Fruit fly (Drosophila melanogaster) whole organism, embryonic: ENCODE results near the gene CG15629.

Experiments
- Abd-B ChIP-seq: fragments of 200-800 bp; sonication (Bioruptor generic); optimal IDR thresholded peaks from 2 replicates; lab custom pipeline; 2018; ENCODE audit warnings: missing biosample characterization, mild to moderate bottlenecking, missing genetic modification characterization, moderate library complexity
- Antp ChIP-seq: fragments of 200-800 bp; sonication (Bioruptor generic); optimal IDR thresholded peaks from 3 replicates; lab custom pipeline; 2016; ENCODE audit warnings: missing biosample characterization, missing genetic modification characterization
- Asciz ChIP-seq: fragments of 200-800 bp; sonication (Bioruptor generic); optimal IDR thresholded peaks from 2 replicates; lab custom pipeline; 2017; ENCODE audit warnings: missing biosample characterization, mild to moderate bottlenecking, missing genetic modification characterization, missing genetic modification reagents
- B-H2 ChIP-seq: fragments of 200-800 bp; sonication (Bioruptor generic); optimal IDR thresholded peaks from 2 replicates; lab custom pipeline; 2018; ENCODE audit warnings: missing biosample characterization, mild to moderate bottlenecking, missing genetic modification characterization
- CG1233 ChIP-seq: fragments of 200-800 bp; sonication (Bioruptor generic); optimal IDR thresholded peaks from 4 replicates; lab custom pipeline; 2018; ENCODE audit warnings: missing biosample characterization, mild to moderate bottlenecking, missing genetic modification characterization
- CG13424 ChIP-seq: fragments of 200-800 bp; sonication (Bioruptor generic); optimal IDR thresholded peaks from 2 replicates; lab custom pipeline; 2019; ENCODE audit warnings: missing biosample characterization, mild to moderate bottlenecking, missing genetic modification characterization, moderate library complexity
- CG13775 ChIP-seq: fragments of 200-800 bp; sonication (Bioruptor generic); optimal IDR thresholded peaks from 3 replicates; lab custom pipeline; 2017; ENCODE audit warnings: missing biosample characterization, mild to moderate bottlenecking, missing genetic modification characterization
- CG13894 ChIP-seq: fragments of 200-800 bp; sonication (Bioruptor generic); optimal IDR thresholded peaks from 3 replicates; lab custom pipeline; 2018; ENCODE audit warnings: missing biosample characterization, mild to moderate bottlenecking, missing genetic modification characterization, moderate library complexity
- CG14050 ChIP-seq: fragments of 200-800 bp; sonication (Bioruptor generic); IDR thresholded peaks from 3 replicates; pipeline ENCODE4 v1.3.6; 2022; ENCODE audit warnings: missing biosample characterization, missing genetic modification characterization
- CG14667 ChIP-seq: fragments of 200-800 bp; sonication (Bioruptor generic); IDR thresholded peaks from 2 replicates; pipeline ENCODE4 v1.3.6; 2022; ENCODE audit warnings: missing biosample characterization, missing genetic modification characterization
- CG14710 ChIP-seq: fragments of 200-800 bp; sonication (Bioruptor generic); optimal IDR thresholded peaks from 3 replicates; lab custom pipeline; 2019; ENCODE audit warnings: missing biosample characterization, mild to moderate bottlenecking, missing genetic modification characterization, moderate library complexity
- CG15514 ChIP-seq: fragments of 200-800 bp; sonication (Bioruptor generic); optimal IDR thresholded peaks from 3 replicates; lab custom pipeline; 2017; ENCODE audit warnings: missing biosample characterization, missing genetic modification characterization, mild to moderate bottlenecking, moderate library complexity, missing genetic modification reagents
- CG16813 ChIP-seq: fragments of 200-800 bp; sonication (Bioruptor generic); IDR thresholded peaks from 3 replicates; pipeline ENCODE4 v1.3.6; 2022; ENCODE audit warnings: missing biosample characterization, missing genetic modification characterization; ENCODE audit not compliant: partially characterized antibody
- CG17829 ChIP-seq: fragments of 200-800 bp; optimal IDR thresholded peaks from 2 replicates; lab custom pipeline; 2019; ENCODE audit warnings: missing biosample characterization, mild to moderate bottlenecking, missing genetic modification characterization, moderate library complexity
- CG2875 ChIP-seq: fragments of 200-800 bp; sonication (Bioruptor generic); optimal IDR thresholded peaks from 2 replicates; lab custom pipeline; 2017; ENCODE audit warnings: missing biosample characterization, mild to moderate bottlenecking, missing genetic modification characterization, missing genetic modification reagents
- CG30020 ChIP-seq: fragments of 200-800 bp; optimal IDR thresholded peaks from 2 replicates; lab custom pipeline; 2019; ENCODE audit warnings: missing biosample characterization, mild to moderate bottlenecking, missing genetic modification characterization, moderate library complexity
- CG32767 ChIP-seq: fragments of 200-800 bp; sonication (Bioruptor generic); IDR thresholded peaks from 2 replicates; pipeline ENCODE4 v1.3.6; 2022; ENCODE audit warnings: missing biosample characterization, missing genetic modification characterization
- CG33213 ChIP-seq: fragments of 200-800 bp; sonication (Bioruptor generic); optimal IDR thresholded peaks from 3 replicates; lab custom pipeline; 2016; ENCODE audit warnings: missing biosample characterization, missing genetic modification characterization
- CG6791 ChIP-seq: fragments of 200-800 bp; sonication (Bioruptor generic); IDR thresholded peaks from 3 replicates; pipeline ENCODE4 v1.3.6; 2022; ENCODE audit warnings: missing biosample characterization, missing genetic modification characterization; ENCODE audit not compliant: partially characterized antibody
- CG7745 ChIP-seq: fragments of 200-800 bp; sonication (Bioruptor generic); optimal IDR thresholded peaks from 2 replicates; lab custom pipeline; 2018; ENCODE audit warnings: missing biosample characterization, mild to moderate bottlenecking, missing genetic modification characterization, moderate library complexity
- CG7963 ChIP-seq: fragments of 200-800 bp; sonication (Bioruptor generic); IDR thresholded peaks from 3 replicates; pipeline ENCODE4 v1.3.6; 2022; ENCODE audit warnings: missing biosample characterization, missing genetic modification characterization; ENCODE audit not compliant: partially characterized antibody
- CG8290 ChIP-seq, 3 experiments: fragments of 200-800 bp; sonication (Bioruptor generic); optimal IDR thresholded peaks; 2 replicates each; lab custom pipeline; 2016 to 2019; ENCODE audit warnings: missing biosample characterization in 3 of 3, missing genetic modification characterization in 3 of 3, mild to moderate bottlenecking in 2 of 3, moderate library complexity in 1 of 3
- CG9797 ChIP-seq: fragments of 200-800 bp; sonication (Bioruptor generic); optimal IDR thresholded peaks from 3 replicates; lab custom pipeline; 2018; ENCODE audit warnings: missing biosample characterization, mild to moderate bottlenecking, missing genetic modification characterization
- CG9876 ChIP-seq: fragments of 200-800 bp; sonication (Bioruptor generic); optimal IDR thresholded peaks from 2 replicates; lab custom pipeline; 2016; ENCODE audit warnings: missing biosample characterization, missing genetic modification characterization
- Doc3 ChIP-seq: fragments of 200-800 bp; sonication (Bioruptor generic); IDR thresholded peaks from 3 replicates; pipeline ENCODE4 v1.3.6; 2022; ENCODE audit warnings: missing biosample characterization, missing genetic modification characterization; ENCODE audit not compliant: partially characterized antibody
- Ets97D ChIP-seq: fragments of 200-800 bp; sonication (Bioruptor generic); optimal IDR thresholded peaks from 3 replicates; lab custom pipeline; 2016; ENCODE audit warnings: missing biosample characterization, missing genetic modification characterization
- Gug ChIP-seq: fragments of 200-800 bp; sonication (Bioruptor generic); IDR thresholded peaks from 4 replicates; pipeline ENCODE4 v1.3.6; 2022; ENCODE audit warnings: missing biosample characterization, missing genetic modification characterization
- HmgD ChIP-seq: fragments of 200-800 bp; sonication (Bioruptor generic); optimal IDR thresholded peaks from 3 replicates; lab custom pipeline; 2016; ENCODE audit warnings: missing biosample characterization, missing genetic modification characterization
- Hmr ChIP-seq: fragments of 200-800 bp; sonication (Bioruptor generic); optimal IDR thresholded peaks from 3 replicates; lab custom pipeline; 2017; ENCODE audit warnings: mild to moderate bottlenecking, missing biosample characterization, missing genetic modification reagents, missing genetic modification characterization
- MBD-R2 ChIP-seq: fragments of 200-800 bp; sonication (Bioruptor generic); IDR thresholded peaks from 2 replicates; pipeline ENCODE4 v1.3.6; 2022; ENCODE audit warnings: missing biosample characterization, missing genetic modification characterization
- MESR4 ChIP-seq: fragments of 200-800 bp; sonication (Bioruptor generic); optimal IDR thresholded peaks from 2 replicates; lab custom pipeline; 2018; ENCODE audit warnings: missing biosample characterization, mild to moderate bottlenecking, missing genetic modification characterization, moderate library complexity
- Myb ChIP-seq: fragments of 200-800 bp; sonication (Bioruptor generic); optimal IDR thresholded peaks from 2 replicates; lab custom pipeline; 2016; ENCODE audit warnings: missing biosample characterization, missing genetic modification characterization
- NFAT ChIP-seq: fragments of 200-800 bp; sonication (Bioruptor generic); IDR thresholded peaks from 2 replicates; pipeline ENCODE4 v1.3.6; 2022; ENCODE audit warnings: missing biosample characterization, missing genetic modification characterization
- Oaz ChIP-seq: fragments of 200-800 bp; sonication (Bioruptor generic); IDR thresholded peaks from 2 replicates; pipeline ENCODE4 v1.3.6; 2022; ENCODE audit warnings: missing biosample characterization, missing genetic modification characterization
- Opbp ChIP-seq: fragments of 200-800 bp; sonication (Bioruptor generic); IDR thresholded peaks from 3 replicates; pipeline ENCODE4 v1.3.6; 2022; ENCODE audit warnings: missing biosample characterization, missing genetic modification characterization; ENCODE audit not compliant: partially characterized antibody
- Sry-β ChIP-seq: fragments of 200-800 bp; sonication (Bioruptor generic); optimal IDR thresholded peaks from 2 replicates; lab custom pipeline; 2018; ENCODE audit warnings: missing biosample characterization, mild to moderate bottlenecking, missing genetic modification characterization, moderate library complexity
- aop ChIP-seq: fragments of 200-800 bp; sonication (Bioruptor generic); IDR thresholded peaks from 2 replicates; pipeline ENCODE4 v1.3.6; 2022; ENCODE audit warnings: missing biosample characterization, missing genetic modification characterization
- chm ChIP-seq: fragments of 200-800 bp; sonication (Bioruptor generic); IDR thresholded peaks from 2 replicates; pipeline ENCODE4 v1.3.6; 2022; ENCODE audit warnings: missing biosample characterization, missing genetic modification characterization
- cwo ChIP-seq: fragments of 200-800 bp; sonication (Bioruptor generic); optimal IDR thresholded peaks from 3 replicates; lab custom pipeline; 2017; ENCODE audit warnings: missing biosample characterization, missing genetic modification characterization, mild to moderate bottlenecking, moderate library complexity, missing genetic modification reagents
- knrl ChIP-seq: fragments of 200-800 bp; sonication (Bioruptor generic); IDR thresholded peaks from 3 replicates; pipeline ENCODE4 v1.3.6; 2022; ENCODE audit warnings: missing biosample characterization, missing genetic modification characterization; ENCODE audit not compliant: partially characterized antibody
- lbe ChIP-seq: fragments of 200-800 bp; sonication (Bioruptor generic); optimal IDR thresholded peaks from 2 replicates; lab custom pipeline; 2016; ENCODE audit warnings: missing biosample characterization, mild to moderate bottlenecking, missing genetic modification characterization
- pan ChIP-seq, 4 experiments: fragments of >200 bp in 3 of 4; fragments of 200-800 bp in 1 of 4; sonication (Bioruptor generic) in 1 of 4; optimal IDR thresholded peaks in 3 of 4; IDR thresholded peaks in 1 of 4; 2 replicates each; pipeline versions ENCODE4 v1.3.6 to Lab custom; 2017 to 2022; ENCODE audit warnings: missing biosample characterization in 2 of 4, missing genetic modification characterization in 2 of 4, mixed read lengths in 1 of 4
- peb ChIP-seq: fragments of 200-800 bp; sonication (Bioruptor generic); IDR thresholded peaks from 2 replicates; pipeline ENCODE4 v1.3.6; 2022; ENCODE audit warnings: missing biosample characterization, missing genetic modification characterization
- shn ChIP-seq: fragments of 200-800 bp; sonication (Bioruptor generic); optimal IDR thresholded peaks from 3 replicates; lab custom pipeline; 2016; ENCODE audit warnings: missing biosample characterization, missing genetic modification characterization
- sima ChIP-seq: fragments of 200-800 bp; sonication (Bioruptor generic); optimal IDR thresholded peaks from 2 replicates; lab custom pipeline; 2016; ENCODE audit warnings: missing biosample characterization, missing genetic modification characterization
- sug ChIP-seq: fragments of 200-800 bp; optimal IDR thresholded peaks from 2 replicates; lab custom pipeline; 2019; ENCODE audit warnings: missing biosample characterization, mild to moderate bottlenecking, missing genetic modification characterization, moderate library complexity
- trh ChIP-seq: fragments of 200-800 bp; sonication (Bioruptor generic); optimal IDR thresholded peaks from 2 replicates; lab custom pipeline; 2016; ENCODE audit warnings: missing biosample characterization, missing genetic modification characterization
- zen2 ChIP-seq: fragments of 200-800 bp; sonication (Bioruptor generic); IDR thresholded peaks from 3 replicates; pipeline ENCODE4 v1.3.6; 2022; ENCODE audit warnings: missing biosample characterization, missing genetic modification characterization; ENCODE audit not compliant: partially characterized antibody

The CG15629 gene

DNA sequence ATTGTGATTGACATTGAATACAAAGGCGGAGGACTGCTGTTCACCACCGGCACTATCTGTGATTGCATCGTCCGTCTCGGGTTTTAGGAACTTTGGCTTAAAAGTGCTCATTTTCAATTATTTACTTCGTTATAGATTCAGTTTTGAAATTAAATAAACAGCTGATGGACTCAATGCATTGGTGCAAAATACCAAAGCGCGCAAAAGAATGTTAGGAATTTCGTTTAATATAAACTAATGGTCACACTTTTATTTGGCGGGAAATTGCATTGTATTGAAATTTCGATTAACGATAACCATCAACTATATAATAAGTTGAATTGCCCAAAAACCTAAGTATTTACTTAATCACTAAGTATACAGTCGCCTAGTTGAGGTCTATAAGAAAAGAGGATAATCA, 5.2 kb downstream of the CG15629 start, which contains the start of gene CG3225 (continued):
- no peak for TF ChIP-seq CG2875
- TF ChIP-seq Doc3 (GFP tag; lab: Robert Waterston, UW), result peak; percentile 38; the same call in 1 of the 3 replicates
- TF ChIP-seq lbe (GFP tag; lab: Kevin White, UChicago), result no peak
- TF ChIP-seq CG13775 (GFP tag; lab: Kevin White, UChicago), result no peak
- TF ChIP-seq Abd-B, result no peak
- no peak for TF ChIP-seq CG32767 (GFP tag; lab: Robert Waterston, UW)
- no peak for TF ChIP-seq HmgD (GFP tag; lab: Kevin White, UChicago)
- TF ChIP-seq Myb (GFP tag; lab: Kevin White, UChicago), result peak; percentile 89
- TF ChIP-seq CG33213 (GFP tag; lab: Kevin White, UChicago), result no peak
- TF ChIP-seq Antp, result no peak
- no peak for TF ChIP-seq trh (GFP tag; lab: Kevin White, UChicago)
- TF ChIP-seq aop (GFP tag; lab: Robert Waterston, UW), result no peak
- TF ChIP-seq peb (GFP tag; lab: Robert Waterston, UW), result no peak
- no peak for TF ChIP-seq cwo
- TF ChIP-seq sima (GFP tag; lab: Kevin White, UChicago), result no peak
- TF ChIP-seq MESR4 (GFP tag; lab: Kevin White, UChicago), result peak; percentile 39
- no peak for TF ChIP-seq pan (optimal IDR thresholded peaks at IDR 0.05; lab: Kevin White, UChicago)
- TF ChIP-seq pan (GFP tag; optimal IDR thresholded peaks at IDR 0.05 in 1 of 2, IDR thresholded peaks at IDR 0.05 in 1 of 2), result no peak
- TF ChIP-seq CG17829 (tag; lab: Kevin White, UChicago), result peak; percentile 16
- TF ChIP-seq Gug (GFP tag; lab: Robert Waterston, UW), result no peak
- 0 out of 3 replicates have a peak, but pooled peaks have one; percentile 27 for TF ChIP-seq CG16813
- no peak for TF ChIP-seq CG9876
- TF ChIP-seq Asciz (GFP tag; lab: Kevin White, UChicago), result no peak
- TF ChIP-seq CG7745 (tag; lab: Kevin White, UChicago), result no peak
- 0 out of 3 replicates have a peak, but pooled peaks have one; percentile 13 for TF ChIP-seq Opbp (GFP tag; lab: Robert Waterston, UW)
- no peak for TF ChIP-seq CG13424
- TF ChIP-seq CG14710 (tag; lab: Kevin White, UChicago), result peak; percentile 46
- no peak for TF ChIP-seq Oaz
- no peak for TF ChIP-seq chm (GFP tag; lab: Robert Waterston, UW)
- no peak for TF ChIP-seq CG14050
- peak; percentile 52 for TF ChIP-seq CG15514 (GFP tag; lab: Kevin White, UChicago)
- TF ChIP-seq CG1233 (GFP tag; lab: Kevin White, UChicago), result no peak
- no peak for TF ChIP-seq Ets97D (GFP tag; lab: Kevin White, UChicago)
- TF ChIP-seq MBD-R2 (GFP tag; lab: Robert Waterston, UW), result peak; percentile 80
- no peak for TF ChIP-seq B-H2 (GFP tag; lab: Kevin White, UChicago)
- TF ChIP-seq CG6791 (GFP tag; lab: Robert Waterston, UW), result 0 out of 3 replicates have a peak, but pooled peaks have one; percentile 6
- TF ChIP-seq CG30020, result no peak
- no peak for TF ChIP-seq CG13894 (tag; lab: Kevin White, UChicago)
- no peak for TF ChIP-seq CG8290 (GFP tag; optimal IDR thresholded peaks at IDR 0.05; lab: Kevin White, UChicago)
- peak in 1 of 2 experiments; percentile 18 for TF ChIP-seq CG8290 (tag; optimal IDR thresholded peaks at IDR 0.05; lab: Kevin White, UChicago)
- no peak for TF ChIP-seq shn (GFP tag; lab: Kevin White, UChicago)
- TF ChIP-seq Hmr (GFP tag; lab: Kevin White, UChicago), result no peak
- no peak for TF ChIP-seq zen2 (GFP tag; lab: Robert Waterston, UW)
- 0 out of 3 replicates have a peak, but pooled peaks have one; percentile 43 for TF ChIP-seq CG7963 (GFP tag; lab: Robert Waterston, UW)
- no peak for TF ChIP-seq Sry-β (GFP tag; lab: Kevin White, UChicago)
- TF ChIP-seq CG14667, result no peak
- TF ChIP-seq NFAT (GFP tag; lab: Robert Waterston, UW), result no peak
- peak; percentile 82 for TF ChIP-seq CG9797 (GFP tag; lab: Kevin White, UChicago)
- TF ChIP-seq sug (tag; lab: Kevin White, UChicago), result peak; percentile 4
- 0 out of 3 replicates have a peak, but pooled peaks have one; percentile 4 for TF ChIP-seq knrl
